Worm (Caenorhabditis elegans): ENCODE measurements around the gene C55B6.1.

DNA sequence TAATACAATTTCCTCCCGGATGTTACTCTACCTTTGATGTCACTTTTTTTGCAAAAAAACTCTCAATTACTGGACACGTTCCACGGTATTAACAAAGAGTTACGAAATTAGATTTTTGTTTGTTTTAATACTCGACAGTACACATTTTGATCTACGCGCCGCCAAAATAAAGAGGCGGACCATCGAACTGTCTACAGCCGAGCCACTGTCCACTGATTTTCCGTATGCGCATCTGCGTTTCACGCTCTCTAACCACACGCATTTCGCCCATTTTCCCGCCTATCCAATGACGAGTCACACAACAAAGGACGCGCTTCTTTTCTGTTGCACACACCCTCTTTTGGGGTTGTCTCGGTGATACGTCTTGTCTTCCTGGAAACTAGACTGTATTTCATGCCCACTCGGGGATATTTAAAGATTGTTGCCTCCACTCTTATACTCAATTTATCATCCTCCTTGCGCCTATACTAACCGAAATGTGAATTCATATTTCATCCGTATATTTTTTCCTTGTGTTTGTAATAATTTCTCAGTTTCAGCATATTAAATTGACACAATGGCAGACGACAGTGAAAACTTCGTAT is at the start of gene C55B6.1:
- TF ChIP-seq hnd-1 (tag; optimal IDR thresholded peaks at IDR 0.05), result no peak
- no peak for TF ChIP-seq pes-1 (GFP tag; IDR thresholded peaks at IDR 0.05)
- no peak for TF ChIP-seq tbx-37 (GFP tag; conservative IDR thresholded peaks at IDR 0.05)
- no peak for TF ChIP-seq tbx-11 (GFP tag; IDR thresholded peaks at IDR 0.05)
- no peak for TF ChIP-seq ama-1 (optimal IDR thresholded peaks at IDR 0.05)
- no peak for TF ChIP-seq aly-1 (tag; optimal IDR thresholded peaks at IDR 0.05)
- no peak for TF ChIP-seq flt-1 (GFP tag; IDR thresholded peaks at IDR 0.05)
- no peak for TF ChIP-seq sea-1 (GFP tag; conservative IDR thresholded peaks at IDR 0.05)
- no peak for TF ChIP-seq ceh-13 (GFP tag; optimal IDR thresholded peaks at IDR 0.05)
- TF ChIP-seq tra-4 (tag; optimal IDR thresholded peaks at IDR 0.05), result no peak
- TF ChIP-seq ets-7 (tag; optimal IDR thresholded peaks at IDR 0.05), result no peak
- TF ChIP-seq ceh-36 (tag; optimal IDR thresholded peaks at IDR 0.05), result no peak
- TF ChIP-seq hmbx-1 (tag; optimal IDR thresholded peaks at IDR 0.05), result no peak
